Worm (Caenorhabditis elegans): ENCODE measurements around the gene srd-38.
A peak's percentile ranks its signal among the peaks of the same experiment; 100 is the strongest.

The srd-38 gene

ce11 chrX:13290531-13290930, 1.1 kb upstream of the srd-38 start, which contains the start of gene R04D3.3:
TSS of gene R04D3.3 (minus strand) at chrX:13290631.
- TF ChIP-seq tbx-11 (GFP tag; IDR thresholded peaks at IDR 0.05), result no peak
- no peak for TF ChIP-seq ets-7 (tag; optimal IDR thresholded peaks at IDR 0.05)
- TF ChIP-seq scrt-1 (GFP tag; IDR thresholded peaks at IDR 0.05), result no peak
- TF ChIP-seq hnd-1 (tag; optimal IDR thresholded peaks at IDR 0.05), result no peak
- TF ChIP-seq tbx-37 (GFP tag; conservative IDR thresholded peaks at IDR 0.05), result no peak
- no peak for TF ChIP-seq ceh-36 (tag; optimal IDR thresholded peaks at IDR 0.05)
- no peak for TF ChIP-seq ceh-13 (GFP tag; optimal IDR thresholded peaks at IDR 0.05)
- no peak for TF ChIP-seq hmbx-1 (tag; optimal IDR thresholded peaks at IDR 0.05)
- TF ChIP-seq hmg-4 (GFP tag; optimal IDR thresholded peaks at IDR 0.05), result no peak
- TF ChIP-seq sea-1 (GFP tag; conservative IDR thresholded peaks at IDR 0.05), result no peak
- no peak for TF ChIP-seq tra-4 (tag; optimal IDR thresholded peaks at IDR 0.05)
- no peak for TF ChIP-seq pes-1 (GFP tag; IDR thresholded peaks at IDR 0.05)
- TF ChIP-seq F13C5.2 (tag; optimal IDR thresholded peaks at IDR 0.05), result no peak
- TF ChIP-seq ama-1 (optimal IDR thresholded peaks at IDR 0.05), result no peak
- no peak for TF ChIP-seq B0310.2 (tag; optimal IDR thresholded peaks at IDR 0.05)
- no peak for TF ChIP-seq aly-1 (tag; optimal IDR thresholded peaks at IDR 0.05)
- TF ChIP-seq flt-1 (GFP tag; IDR thresholded peaks at IDR 0.05), result no peak

DNA sequence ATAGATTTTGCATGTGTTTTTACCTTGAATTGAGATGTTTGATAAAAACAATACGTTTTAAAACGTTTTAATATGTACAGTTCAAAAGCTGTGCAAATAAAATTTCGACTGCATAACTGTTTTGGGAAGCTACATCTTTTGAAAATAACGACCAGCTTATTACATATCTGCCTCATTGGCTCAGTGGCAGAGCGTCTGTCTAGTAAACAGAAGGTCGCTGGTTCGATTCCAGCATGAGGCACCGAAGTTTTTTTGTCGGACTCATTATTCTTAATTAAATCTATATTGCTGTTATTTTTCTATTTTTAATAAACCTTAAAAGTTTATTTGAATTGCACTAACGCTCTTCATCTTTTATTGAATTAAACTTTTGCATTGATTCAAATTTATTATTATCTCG, 1.4 kb downstream of the srd-38 start:
- TF ChIP-seq B0310.2 (tag; optimal IDR thresholded peaks at IDR 0.05) (no peak), F13C5.2 (tag; optimal IDR thresholded peaks at IDR 0.05) (no peak), pes-1 (GFP tag; IDR thresholded peaks at IDR 0.05) (no peak), tbx-37 (GFP tag; conservative IDR thresholded peaks at IDR 0.05) (no peak), scrt-1 (GFP tag; IDR thresholded peaks at IDR 0.05) (no peak), ets-7 (tag; optimal IDR thresholded peaks at IDR 0.05) (no peak), tbx-11 (GFP tag; IDR thresholded peaks at IDR 0.05) (no peak), hmg-4 (GFP tag; optimal IDR thresholded peaks at IDR 0.05) (no peak), ceh-13 (GFP tag; optimal IDR thresholded peaks at IDR 0.05) (no peak), aly-1 (tag; optimal IDR thresholded peaks at IDR 0.05) (no peak), ceh-36 (tag; optimal IDR thresholded peaks at IDR 0.05) (no peak), tra-4 (tag; optimal IDR thresholded peaks at IDR 0.05) (no peak), ama-1 (optimal IDR thresholded peaks at IDR 0.05) (no peak), hnd-1 (tag; optimal IDR thresholded peaks at IDR 0.05) (no peak), hmbx-1 (tag; optimal IDR thresholded peaks at IDR 0.05) (no peak)

ce11 chrX:13294669-13295068, 3.1 kb downstream of the srd-38 start, which contains the start of gene srd-36:
TSS of gene srd-36 (minus strand) at chrX:13294769.
- no peak for TF ChIP-seq ets-7 (tag; optimal IDR thresholded peaks at IDR 0.05)
- TF ChIP-seq F13C5.2 (tag; optimal IDR thresholded peaks at IDR 0.05), result no peak
- TF ChIP-seq tra-4 (tag; optimal IDR thresholded peaks at IDR 0.05), result no peak
- no peak for TF ChIP-seq tbx-11 (GFP tag; IDR thresholded peaks at IDR 0.05)
- no peak for TF ChIP-seq sea-1 (GFP tag; conservative IDR thresholded peaks at IDR 0.05)
- no peak for TF ChIP-seq ceh-13 (GFP tag; optimal IDR thresholded peaks at IDR 0.05)
- TF ChIP-seq flt-1 (GFP tag; IDR thresholded peaks at IDR 0.05), result no peak
- TF ChIP-seq pes-1 (GFP tag; IDR thresholded peaks at IDR 0.05), result no peak
- no peak for TF ChIP-seq hmbx-1 (tag; optimal IDR thresholded peaks at IDR 0.05)

DNA sequence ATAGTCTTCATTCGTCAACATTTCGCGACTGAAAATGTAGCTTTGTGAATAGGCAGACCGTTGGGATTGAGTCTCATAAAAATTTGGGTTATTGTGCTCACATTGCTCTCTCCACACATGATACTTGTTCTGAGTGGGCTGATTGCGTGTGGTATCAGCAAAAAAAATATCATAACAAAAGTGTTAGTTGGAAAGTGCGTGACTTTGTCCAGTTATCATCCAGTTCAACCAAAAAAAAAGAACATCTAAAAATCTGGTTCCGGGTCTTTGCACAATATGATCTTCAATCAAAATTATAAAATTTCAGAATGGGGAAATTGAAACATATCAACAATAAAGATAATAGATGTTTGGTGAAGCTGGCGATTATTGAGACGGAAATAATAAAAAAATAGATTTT, 8.9 kb downstream of the srd-38 start, which contains the start of gene srd-39:
srd-39 (minus strand) TSS at position 101 of the 400 bp plus-strand sequence.
- TF ChIP-seq ets-7 (tag; optimal IDR thresholded peaks at IDR 0.05), result no peak
- no peak for TF ChIP-seq tbx-37 (GFP tag; conservative IDR thresholded peaks at IDR 0.05)
- no peak for TF ChIP-seq sea-1 (GFP tag; conservative IDR thresholded peaks at IDR 0.05)
- TF ChIP-seq flt-1 (GFP tag; IDR thresholded peaks at IDR 0.05), result no peak
- no peak for TF ChIP-seq hnd-1 (tag; optimal IDR thresholded peaks at IDR 0.05)
- TF ChIP-seq ceh-36 (tag; optimal IDR thresholded peaks at IDR 0.05), result no peak
- TF ChIP-seq hmg-4 (GFP tag; optimal IDR thresholded peaks at IDR 0.05), result no peak
- no peak for TF ChIP-seq ama-1 (optimal IDR thresholded peaks at IDR 0.05)

DNA sequence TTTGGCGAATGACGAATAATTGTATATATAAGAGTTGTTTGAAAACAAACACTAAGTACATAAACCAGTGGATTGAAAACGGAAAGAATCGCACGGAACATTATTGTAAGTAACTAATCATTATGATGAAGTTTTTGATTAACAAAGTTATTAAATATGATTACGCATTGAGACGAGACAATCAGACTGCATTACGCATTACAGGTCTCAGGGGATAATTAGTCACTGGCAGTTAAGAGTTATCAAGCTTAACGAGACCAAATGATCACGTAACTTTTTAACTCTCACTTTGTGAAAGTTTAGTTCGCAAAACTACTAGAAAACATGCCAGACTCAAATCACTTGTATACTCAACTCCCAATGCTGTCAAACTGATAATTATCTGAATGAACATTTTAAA, 11.8 kb downstream of the srd-38 start, which contains the start of gene srd-42:
srd-42 (minus strand) TSS at position 101 of the 400 bp plus-strand sequence.
- TF ChIP-seq tbx-37 (GFP tag; conservative IDR thresholded peaks at IDR 0.05) (no peak), hmbx-1 (tag; optimal IDR thresholded peaks at IDR 0.05) (no peak), scrt-1 (GFP tag; IDR thresholded peaks at IDR 0.05) (no peak), ama-1 (optimal IDR thresholded peaks at IDR 0.05) (no peak), ceh-13 (GFP tag; optimal IDR thresholded peaks at IDR 0.05) (no peak), flt-1 (GFP tag; IDR thresholded peaks at IDR 0.05) (no peak), pes-1 (GFP tag; IDR thresholded peaks at IDR 0.05) (no peak), tra-4 (tag; optimal IDR thresholded peaks at IDR 0.05) (no peak), hnd-1 (tag; optimal IDR thresholded peaks at IDR 0.05) (no peak), B0310.2 (tag; optimal IDR thresholded peaks at IDR 0.05) (no peak), hmg-4 (GFP tag; optimal IDR thresholded peaks at IDR 0.05) (no peak), tbx-11 (GFP tag; IDR thresholded peaks at IDR 0.05) (no peak), ets-7 (tag; optimal IDR thresholded peaks at IDR 0.05) (no peak)

ce11 chrX:13305779-13306178, 14.2 kb downstream of the srd-38 start, which contains the start of gene srd-43:
TSS of gene srd-43 (minus strand) at chrX:13305844.
- TF ChIP-seq tra-4 (tag; optimal IDR thresholded peaks at IDR 0.05) (no peak), ama-1 (optimal IDR thresholded peaks at IDR 0.05) (no peak), tbx-37 (GFP tag; conservative IDR thresholded peaks at IDR 0.05) (no peak), hnd-1 (tag; optimal IDR thresholded peaks at IDR 0.05) (no peak), aly-1 (tag; optimal IDR thresholded peaks at IDR 0.05) (no peak), B0310.2 (tag; optimal IDR thresholded peaks at IDR 0.05) (no peak), hmbx-1 (tag; optimal IDR thresholded peaks at IDR 0.05) (no peak), flt-1 (GFP tag; IDR thresholded peaks at IDR 0.05) (no peak), F13C5.2 (tag; optimal IDR thresholded peaks at IDR 0.05) (no peak), sea-1 (GFP tag; conservative IDR thresholded peaks at IDR 0.05) (no peak), scrt-1 (GFP tag; IDR thresholded peaks at IDR 0.05) (no peak), ceh-13 (GFP tag; optimal IDR thresholded peaks at IDR 0.05) (no peak), hmg-4 (GFP tag; optimal IDR thresholded peaks at IDR 0.05) (no peak), tbx-11 (GFP tag; IDR thresholded peaks at IDR 0.05) (no peak), ceh-36 (tag; optimal IDR thresholded peaks at IDR 0.05) (no peak), ets-7 (tag; optimal IDR thresholded peaks at IDR 0.05) (no peak), pes-1 (GFP tag; IDR thresholded peaks at IDR 0.05) (no peak)

ce11 chrX:13306869-13307446, 15.4 kb downstream of the srd-38 start:
- TF ChIP-seq hnd-1 (tag; optimal IDR thresholded peaks at IDR 0.05), result peak; percentile 89
- peak; percentile 94 for TF ChIP-seq ceh-36 (tag; optimal IDR thresholded peaks at IDR 0.05)
- TF ChIP-seq ceh-13 (GFP tag; optimal IDR thresholded peaks at IDR 0.05), result peak; percentile 92
- peak; percentile 93 for TF ChIP-seq sea-1 (GFP tag; conservative IDR thresholded peaks at IDR 0.05)
- TF ChIP-seq hmg-4 (GFP tag; optimal IDR thresholded peaks at IDR 0.05), result no peak
- peak; percentile 95 for TF ChIP-seq pes-1 (GFP tag; IDR thresholded peaks at IDR 0.05)
- no peak for TF ChIP-seq ama-1 (optimal IDR thresholded peaks at IDR 0.05)
- peak; percentile 95 for TF ChIP-seq tbx-37 (GFP tag; conservative IDR thresholded peaks at IDR 0.05)
- peak; percentile 90 for TF ChIP-seq tra-4 (tag; optimal IDR thresholded peaks at IDR 0.05)
- peak; percentile 94 for TF ChIP-seq F13C5.2 (tag; optimal IDR thresholded peaks at IDR 0.05)
- TF ChIP-seq B0310.2 (tag; optimal IDR thresholded peaks at IDR 0.05), result peak; percentile 80
- peak; percentile 95 for TF ChIP-seq scrt-1 (GFP tag; IDR thresholded peaks at IDR 0.05)
- peak; percentile 85 for TF ChIP-seq aly-1 (tag; optimal IDR thresholded peaks at IDR 0.05)
- TF ChIP-seq ets-7 (tag; optimal IDR thresholded peaks at IDR 0.05), result peak; percentile 73
- TF ChIP-seq tbx-11 (GFP tag; IDR thresholded peaks at IDR 0.05), result peak; percentile 97
- peak; percentile 95 for TF ChIP-seq flt-1 (GFP tag; IDR thresholded peaks at IDR 0.05)
- TF ChIP-seq hmbx-1 (tag; optimal IDR thresholded peaks at IDR 0.05), result peak; percentile 86

Data from whole organism, early embryonic.